Fruit fly (Drosophila melanogaster): Measurements from ENCODE around the gene CG42353.
A peak's percentile ranks its signal among the peaks of the same experiment; 100 is the strongest.

The CG42353 gene

dm6 chrX:16143012-16143411 lies 38.3 kb upstream of the CG42353 start:
- TF ChIP-seq br (GFP tag; optimal IDR thresholded peaks at IDR 0.05) (peak; percentile 22), fru (GFP tag; optimal IDR thresholded peaks at IDR 0.05) (peak; percentile 13), woc (GFP tag; optimal IDR thresholded peaks at IDR 0.05) (peak; percentile 24), Dfd (GFP tag; optimal IDR thresholded peaks at IDR 0.05) (no peak), psq (GFP tag; optimal IDR thresholded peaks at IDR 0.05) (no peak), rgr (GFP tag; optimal IDR thresholded peaks at IDR 0.05) (no peak), jim (GFP tag; optimal IDR thresholded peaks at IDR 0.05) (no peak), dl (GFP tag; optimal IDR thresholded peaks at IDR 0.05; ENCODE audit: insufficient read depth in 1 of 2, partially characterized antibody in 2 of 2) (no peak), Mio (GFP tag; optimal IDR thresholded peaks at IDR 0.05) (no peak), foxo (GFP tag; optimal IDR thresholded peaks at IDR 0.05) (peak in 1 of 2 experiments; percentile 21), Rel (GFP tag; optimal IDR thresholded peaks at IDR 0.05) (no peak), Rel (tag; optimal IDR thresholded peaks at IDR 0.05) (no peak), Jra (GFP tag; optimal IDR thresholded peaks at IDR 0.05) (no peak), CG32264 (GFP tag; optimal IDR thresholded peaks at IDR 0.05) (no peak), CrebA (GFP tag; optimal IDR thresholded peaks at IDR 0.05; ENCODE audit: borderline replicate concordance) (no peak)

- TF ChIP-seq pan (optimal IDR thresholded peaks at IDR 0.05) (no peak), brk (GFP tag; optimal IDR thresholded peaks at IDR 0.05) (no peak), sv (GFP tag; optimal IDR thresholded peaks at IDR 0.05) (peak; percentile 21), OdsH (GFP tag; optimal IDR thresholded peaks at IDR 0.05) (no peak), Hr78 (GFP tag; optimal IDR thresholded peaks at IDR 0.05) (no peak), GATAd (GFP tag; optimal IDR thresholded peaks at IDR 0.05) (no peak), CG9705 (GFP tag; optimal IDR thresholded peaks at IDR 0.05) (no peak), CrebA (GFP tag; optimal IDR thresholded peaks at IDR 0.05; ENCODE audit: borderline replicate concordance) (no peak)
These were observed 35.9 kb upstream of the CG42353 start for dm6 chrX:16140603-16141002.

- TF ChIP-seq Mio (GFP tag; optimal IDR thresholded peaks at IDR 0.05): no peak
- no peak for TF ChIP-seq sage (GFP tag; optimal IDR thresholded peaks at IDR 0.05)
- TF ChIP-seq HLH106 (tag; optimal IDR thresholded peaks at IDR 0.05): peak; percentile 18
- no peak for TF ChIP-seq sv (GFP tag; optimal IDR thresholded peaks at IDR 0.05)
- TF ChIP-seq GATAd (GFP tag; optimal IDR thresholded peaks at IDR 0.05): no peak
- no peak for TF ChIP-seq br (GFP tag; optimal IDR thresholded peaks at IDR 0.05)
- TF ChIP-seq Dif (GFP tag; optimal IDR thresholded peaks at IDR 0.05; ENCODE audit: partially characterized antibody): no peak
- TF ChIP-seq rgr (GFP tag; optimal IDR thresholded peaks at IDR 0.05): peak; percentile 40
- TF ChIP-seq CrebA (GFP tag; optimal IDR thresholded peaks at IDR 0.05; ENCODE audit: borderline replicate concordance): no peak
- TF ChIP-seq tai (GFP tag; optimal IDR thresholded peaks at IDR 0.05): no peak
- no peak for TF ChIP-seq N (GFP tag; optimal IDR thresholded peaks at IDR 0.05)
- TF ChIP-seq lola (GFP tag; optimal IDR thresholded peaks at IDR 0.05): no peak
- TF ChIP-seq foxo (GFP tag; optimal IDR thresholded peaks at IDR 0.05): peak in 1 of 2 experiments; percentile 22
- TF ChIP-seq ey (GFP tag; optimal IDR thresholded peaks at IDR 0.05): no peak
- no peak for TF ChIP-seq dsf (GFP tag; optimal IDR thresholded peaks at IDR 0.05; ENCODE audit: borderline replicate concordance)
- no peak for TF ChIP-seq CG32264 (GFP tag; optimal IDR thresholded peaks at IDR 0.05)
- no peak for TF ChIP-seq jim (GFP tag; optimal IDR thresholded peaks at IDR 0.05)
- TF ChIP-seq Vsx2 (GFP tag; optimal IDR thresholded peaks at IDR 0.05; ENCODE audit: partially characterized antibody): no peak
- no peak for TF ChIP-seq Hr78 (GFP tag; optimal IDR thresholded peaks at IDR 0.05)
- TF ChIP-seq Rel (GFP tag; optimal IDR thresholded peaks at IDR 0.05): no peak
- no peak for TF ChIP-seq Rel (tag; optimal IDR thresholded peaks at IDR 0.05)
- TF ChIP-seq h (GFP tag; optimal IDR thresholded peaks at IDR 0.05): peak; percentile 27
- TF ChIP-seq pan (optimal IDR thresholded peaks at IDR 0.05): no peak
- no peak for TF ChIP-seq Dfd (GFP tag; optimal IDR thresholded peaks at IDR 0.05)
- no peak for TF ChIP-seq CG9705 (GFP tag; optimal IDR thresholded peaks at IDR 0.05)
- no peak for TF ChIP-seq Sp1 (GFP tag; optimal IDR thresholded peaks at IDR 0.05)
- TF ChIP-seq dmrt93B (GFP tag; optimal IDR thresholded peaks at IDR 0.05): no peak
- no peak for TF ChIP-seq brk (GFP tag; optimal IDR thresholded peaks at IDR 0.05)
- TF ChIP-seq Abd-B (GFP tag; optimal IDR thresholded peaks at IDR 0.05): no peak
- TF ChIP-seq fru (GFP tag; optimal IDR thresholded peaks at IDR 0.05): peak; percentile 16
- TF ChIP-seq psq (GFP tag; optimal IDR thresholded peaks at IDR 0.05): peak; percentile 8
- no peak for TF ChIP-seq Hnf4 (GFP tag; optimal IDR thresholded peaks at IDR 0.05)
- peak; percentile 16 for TF ChIP-seq OdsH (GFP tag; optimal IDR thresholded peaks at IDR 0.05)
- no peak for TF ChIP-seq usp (GFP tag; optimal IDR thresholded peaks at IDR 0.05)
- no peak for TF ChIP-seq Myc (optimal IDR thresholded peaks at IDR 0.05)
- no peak for TF ChIP-seq Hr83 (GFP tag; optimal IDR thresholded peaks at IDR 0.05; ENCODE audit: poor library complexity, severe bottlenecking)
- no peak for TF ChIP-seq Jra (GFP tag; optimal IDR thresholded peaks at IDR 0.05)
- no peak for TF ChIP-seq woc (GFP tag; optimal IDR thresholded peaks at IDR 0.05)
- no peak for TF ChIP-seq dl (GFP tag; optimal IDR thresholded peaks at IDR 0.05; ENCODE audit: insufficient read depth in 1 of 2, partially characterized antibody in 2 of 2)
These were observed 34.3 kb upstream of the CG42353 start for dm6 chrX:16139030-16139429.
